Fruit fly (Drosophila melanogaster) whole organism, larva: Measurements from ENCODE around the gene CG14445.
A peak's percentile ranks its signal among the peaks of the same experiment; 100 is the strongest.

ENCODE experiments used
- noc ChIP-seq: fragments of 200-800 bp; sonication (Bioruptor generic); optimal IDR thresholded peaks from 3 replicates; lab custom pipeline; 2019; ENCODE audit warnings: missing biosample characterization, mild to moderate bottlenecking, missing genetic modification characterization, moderate library complexity

CG14445 gene

dm6 chrX:6252897-6253540, 15.9 kb downstream of the CG14445 start:
- TF ChIP-seq noc (tag; lab: Kevin White, UChicago) = no peak

DNA sequence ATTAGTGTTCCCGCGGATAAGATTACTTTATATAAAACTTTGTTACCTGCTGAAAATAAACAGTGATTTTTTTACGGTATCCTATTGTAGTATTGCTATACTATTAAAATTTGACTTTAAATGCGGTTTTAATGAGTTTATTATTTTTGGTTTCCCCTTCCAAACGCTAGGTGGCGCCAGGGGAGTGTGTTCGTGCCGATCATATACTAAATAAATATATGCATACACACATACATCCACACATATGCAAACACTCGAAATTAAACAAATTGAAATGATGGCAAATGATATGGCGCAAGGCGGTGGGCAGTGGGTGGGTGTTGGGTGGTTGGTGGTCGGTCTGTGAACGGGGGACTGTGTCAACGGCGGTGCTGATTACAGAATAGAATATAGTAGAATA, 16.6 kb downstream of the CG14445 start:
- TF ChIP-seq noc (tag; lab: Kevin White, UChicago) = no peak

dm6 chrX:6254617-6255349, 17.7 kb downstream of the CG14445 start:
- no peak for TF ChIP-seq noc (tag; lab: Kevin White, UChicago)

DNA sequence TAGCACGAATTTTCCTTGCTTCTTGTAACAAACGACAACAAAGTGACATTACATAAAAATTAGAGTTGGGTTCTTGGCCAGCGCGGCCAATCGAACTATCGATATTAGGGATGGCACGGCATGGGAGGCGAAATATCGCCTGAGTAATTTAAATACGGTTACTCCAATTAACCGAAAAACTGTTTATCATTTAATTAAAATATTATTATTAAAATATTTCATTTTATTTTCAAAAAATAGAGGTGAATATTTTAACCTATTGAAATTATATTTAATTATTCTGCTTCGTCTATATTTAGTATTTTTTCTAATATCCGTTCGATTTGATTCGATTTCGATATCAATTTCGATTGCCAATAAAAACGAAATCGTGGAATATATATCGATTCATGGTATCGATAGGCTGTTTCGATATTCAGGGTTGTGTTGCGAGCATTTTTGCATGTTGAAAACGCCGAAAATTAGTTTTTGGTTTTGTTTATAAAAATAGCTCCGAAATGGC, 18.4 kb downstream of the CG14445 start, which contains the start of the genes Rbcn-3A and Spx:
TSS of gene Rbcn-3A (minus strand) at position 74 of the 502 bp plus-strand sequence.
TSS of gene Spx (plus strand) at position 409 of the 502 bp plus-strand sequence.
- TF ChIP-seq noc (tag; lab: Kevin White, UChicago) = peak; percentile 38

dm6 chrX:6259696-6260095, 22.6 kb downstream of the CG14445 start:
- TF ChIP-seq noc (tag; lab: Kevin White, UChicago) = no peak

- TF ChIP-seq noc (tag; lab: Kevin White, UChicago) = no peak
Observed at dm6 chrX:6260900-6261299, 23.8 kb downstream of the CG14445 start, which contains the start of gene Josd. Gene Josd (plus strand): TSS chrX:6261169.

DNA sequence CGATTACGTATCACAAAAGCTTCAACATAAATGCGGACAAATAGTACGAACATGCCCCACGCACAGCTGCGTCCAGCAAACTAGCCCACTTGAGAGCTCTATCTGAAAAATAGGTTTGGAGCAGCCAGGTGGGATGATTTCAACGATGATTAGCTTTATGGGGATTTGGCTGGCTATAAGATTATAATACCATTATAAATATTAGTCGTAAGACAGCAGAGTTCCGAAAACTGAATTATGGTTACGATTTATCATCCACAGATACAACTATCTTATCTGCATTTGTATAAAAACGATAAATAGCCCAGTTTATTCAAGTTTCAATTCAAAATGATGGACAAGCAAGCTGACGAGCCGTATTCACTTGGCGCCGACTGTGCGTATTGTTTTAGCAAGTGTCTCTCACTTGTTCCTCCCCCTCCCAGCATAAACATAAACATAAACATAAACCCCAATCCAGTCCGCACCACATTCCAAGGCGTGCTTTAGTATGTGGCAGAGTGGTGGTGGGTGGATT, 26.6 kb downstream of the CG14445 start:
- TF ChIP-seq noc (tag; lab: Kevin White, UChicago) = peak; percentile 78

dm6 chrX:6264456-6264855, 27.3 kb downstream of the CG14445 start:
- peak; percentile 57 for TF ChIP-seq noc (tag; lab: Kevin White, UChicago)

dm6 chrX:6265456-6265877, 28.4 kb downstream of the CG14445 start:
- peak; percentile 96 for TF ChIP-seq noc (tag; lab: Kevin White, UChicago)

- TF ChIP-seq noc (tag; lab: Kevin White, UChicago) = no peak
Observed at dm6 chrX:6266092-6266491, 29.0 kb downstream of the CG14445 start.

dm6 chrX:6267187-6267711, 30.1 kb downstream of the CG14445 start, which contains the start of gene schlank:
Gene schlank (minus strand): TSS chrX:6267228.
- TF ChIP-seq noc (tag; lab: Kevin White, UChicago) = no peak

DNA sequence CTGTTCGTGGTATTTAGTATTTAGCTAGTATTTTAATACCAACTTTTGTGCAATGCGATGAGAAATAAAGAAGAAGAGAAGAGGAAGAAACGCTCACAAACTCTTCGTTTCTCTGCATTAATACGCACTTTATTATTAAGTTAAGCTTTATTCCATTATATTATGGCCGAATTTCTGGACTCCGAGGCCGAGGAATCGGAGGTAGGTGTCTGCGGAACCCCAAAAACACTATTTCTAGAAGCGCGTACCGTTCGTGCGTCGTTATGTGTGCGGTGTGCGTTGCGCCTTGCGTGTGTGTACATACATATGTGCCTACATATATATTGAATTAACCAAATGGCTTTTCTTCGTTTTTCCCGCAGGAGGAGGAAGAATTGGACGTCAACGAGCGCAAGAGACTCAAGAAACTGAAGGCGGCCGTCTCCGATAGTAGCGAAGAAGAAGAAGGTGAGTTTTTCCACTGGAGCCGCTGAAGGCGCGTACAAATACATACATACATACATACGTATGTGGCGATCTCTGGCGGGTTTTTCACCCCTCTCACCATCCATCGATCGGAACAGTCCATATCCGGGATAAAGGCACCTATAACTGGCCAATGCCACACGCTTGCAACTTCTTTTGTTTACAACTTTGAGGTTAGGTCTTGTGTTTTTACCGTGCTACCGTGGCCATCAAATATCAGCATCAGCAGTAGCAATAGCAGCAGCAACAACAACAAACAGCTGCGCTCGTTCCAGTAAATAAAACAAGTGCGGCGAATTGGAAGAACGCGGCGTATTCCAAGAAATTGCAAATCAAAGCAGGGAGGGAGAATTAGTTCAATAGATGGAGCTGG, 30.8 kb downstream of the CG14445 start, which contains the start of gene Spt6:
TSS of gene Spt6 (plus strand) at position 53 of the 838 bp plus-strand sequence.
- TF ChIP-seq noc (tag; lab: Kevin White, UChicago) = no peak

DNA sequence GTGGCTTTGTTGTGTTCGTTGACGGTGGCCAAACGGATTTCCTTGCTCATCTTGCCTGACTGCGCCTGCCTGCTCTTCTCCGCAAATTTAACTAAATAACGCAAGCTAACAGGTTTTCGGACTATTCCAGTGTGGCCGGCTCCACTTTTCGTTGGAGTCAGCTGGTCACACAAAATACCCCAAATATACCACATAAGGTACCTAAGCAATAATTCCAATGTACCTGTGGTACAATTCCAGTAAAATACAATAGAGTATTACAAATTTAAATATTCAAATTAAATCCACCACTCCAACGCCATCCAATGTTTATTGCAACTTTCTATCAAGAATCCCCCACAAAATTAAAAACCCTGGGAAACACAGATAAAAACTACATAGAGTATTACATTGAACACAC, 39.5 kb downstream of the CG14445 start, which contains the start of gene CG3566:
TSS of gene CG3566 (minus strand) at position 135 of the 400 bp plus-strand sequence.
- TF ChIP-seq noc (tag; lab: Kevin White, UChicago) = peak; percentile 26

- peak; percentile 15 for TF ChIP-seq noc (tag; lab: Kevin White, UChicago)
Observed at dm6 chrX:6278879-6279628, 41.9 kb downstream of the CG14445 start.
